Worm (Caenorhabditis elegans) whole organism, young adult: ENCODE data around the gene sri-33.
"Not testable (repeated sequence)": the region's sequence is repeated elsewhere in the genome, so short reads cannot be mapped to it uniquely, and the experiment has no call there.

ENCODE experiments used
- B0261.1 ChIP-seq: sonication (generic microtip); optimal IDR thresholded peaks from 2 replicates; lab custom pipeline; 2016; ENCODE audit warnings: mild to moderate bottlenecking, missing genetic modification characterization, moderate library complexity, missing compliant biosample characterization
- C17E4.6 ChIP-seq: fragments of 200-800 bp; sonication (Bioruptor generic); IDR thresholded peaks from 2 replicates; pipeline ENCODE4 v1.3.6; 2022; ENCODE audit warnings: missing genetic modification reagents, missing genetic modification characterization, missing compliant biosample characterization
- F10E7.11 ChIP-seq: sonication (generic microtip); optimal IDR thresholded peaks from 2 replicates; lab custom pipeline; 2017; ENCODE audit warnings: mild to moderate bottlenecking, missing genetic modification characterization, moderate library complexity, missing compliant biosample characterization
- F23B12.7 ChIP-seq: sonication (generic microtip); optimal IDR thresholded peaks from 2 replicates; lab custom pipeline; 2017; ENCODE audit warnings: missing genetic modification characterization, mild to moderate bottlenecking, missing compliant biosample characterization, antibody characterized with exemption, moderate library complexity; ENCODE audit not compliant: insufficient read depth
- F49E8.2 ChIP-seq: sonication (generic microtip); optimal IDR thresholded peaks from 3 replicates; lab custom pipeline; 2017; ENCODE audit warnings: missing genetic modification characterization, mild to moderate bottlenecking, missing compliant biosample characterization, antibody characterized with exemption, moderate library complexity; ENCODE audit not compliant: insufficient read depth
- F57A8.1 ChIP-seq: fragments of 200-800 bp; sonication (Bioruptor generic); optimal IDR thresholded peaks from 2 replicates; lab custom pipeline; 2018; ENCODE audit warnings: mild to moderate bottlenecking, missing genetic modification characterization, moderate library complexity, missing compliant biosample characterization
- Y95B8A.8 ChIP-seq: fragments of 200-800 bp; sonication (Bioruptor generic); IDR thresholded peaks from 2 replicates; pipeline ENCODE4 v1.3.6; 2022; ENCODE audit warnings: missing genetic modification reagents, missing genetic modification characterization, missing compliant biosample characterization
- athp-1 ChIP-seq: sonication (generic microtip); optimal IDR thresholded peaks from 2 replicates; lab custom pipeline; 2017; ENCODE audit warnings: mild to moderate bottlenecking, missing genetic modification characterization, missing compliant biosample characterization
- attf-3 ChIP-seq: fragments of 200-800 bp; sonication (Bioruptor generic); conservative IDR thresholded peaks from 2 replicates; pipeline ENCODE4 v1.3.6; 2022; ENCODE audit warnings: missing genetic modification reagents, missing genetic modification characterization, missing compliant biosample characterization
- attf-6 ChIP-seq: fragments of 200-800 bp; sonication (Bioruptor generic); IDR thresholded peaks from 2 replicates; pipeline ENCODE4 v1.3.6; 2022; ENCODE audit warnings: missing genetic modification reagents, missing genetic modification characterization, missing compliant biosample characterization
- bed-2 ChIP-seq: fragments of 200-800 bp; sonication (Bioruptor generic); IDR thresholded peaks from 2 replicates; pipeline ENCODE4 v1.3.6; 2022; ENCODE audit warnings: missing genetic modification reagents, missing genetic modification characterization, missing compliant biosample characterization
- cebp-2 ChIP-seq: fragments of 200-800 bp; sonication (Bioruptor generic); IDR thresholded peaks from 2 replicates; pipeline ENCODE4 v1.3.6; 2022; ENCODE audit warnings: missing genetic modification characterization, missing compliant biosample characterization
- ceh-100 ChIP-seq: fragments of 200-800 bp; sonication (Bioruptor generic); IDR thresholded peaks from 2 replicates; pipeline ENCODE4 v1.3.6; 2022; ENCODE audit warnings: missing genetic modification reagents, missing genetic modification characterization, missing compliant biosample characterization
- dox-1 ChIP-seq: fragments of 200-800 bp; sonication (Bioruptor generic); IDR thresholded peaks from 2 replicates; pipeline ENCODE4 v1.3.6; 2022; ENCODE audit warnings: missing genetic modification reagents, missing genetic modification characterization, missing compliant biosample characterization
- hlh-26 ChIP-seq: fragments of 200-800 bp; sonication (Bioruptor generic); conservative IDR thresholded peaks from 2 replicates; pipeline ENCODE4 v1.3.6; 2022; ENCODE audit warnings: missing genetic modification reagents, missing genetic modification characterization, missing compliant biosample characterization
- mes-4 ChIP-seq: sonication (generic microtip); optimal IDR thresholded peaks from 2 replicates; lab custom pipeline; 2016; ENCODE audit warnings: missing genotype, missing genetic modification characterization, missing compliant biosample characterization
- nhr-120 ChIP-seq: fragments of 200-800 bp; sonication (Bioruptor generic); IDR thresholded peaks from 2 replicates; pipeline ENCODE4 v1.3.6; 2022; ENCODE audit warnings: missing genetic modification characterization, missing compliant biosample characterization
- pbrm-1 ChIP-seq: fragments of 200-800 bp; sonication (Bioruptor generic); IDR thresholded peaks from 2 replicates; pipeline ENCODE4 v1.3.6; 2022; ENCODE audit warnings: missing genetic modification reagents, missing genetic modification characterization, missing compliant biosample characterization
- pha-4 ChIP-seq: fragments of 150-350 bp; sonication (generic microtip); optimal IDR thresholded peaks from 2 replicates; lab custom pipeline; 2014; ENCODE audit warnings: missing biosample characterization, missing genetic modification reagents, missing genetic modification characterization
- repo-1 ChIP-seq: sonication (generic microtip); optimal IDR thresholded peaks from 2 replicates; lab custom pipeline; 2017; ENCODE audit warnings: mild to moderate bottlenecking, missing genetic modification characterization, missing compliant biosample characterization
- rpc-1 ChIP-seq, 2 experiments: fragments of 150-350 bp in 1 of 2; sonication (generic microtip) in 1 of 2; optimal IDR thresholded peaks; 2 replicates each; lab custom pipeline; 2014 to 2018; ENCODE audit warnings: missing biosample characterization in 1 of 2, missing genetic modification characterization in 1 of 2, missing genetic modification reagents in 1 of 2, missing genotype in 1 of 2
- snpc-1.3 ChIP-seq: sonication (generic microtip); optimal IDR thresholded peaks from 2 replicates; lab custom pipeline; 2017; ENCODE audit warnings: missing genetic modification characterization, mild to moderate bottlenecking, missing compliant biosample characterization, antibody characterized with exemption, moderate library complexity, missing genotype, missing genetic modification reagents; ENCODE audit not compliant: insufficient read depth
- sptf-2 ChIP-seq: fragments of 200-800 bp; sonication (Bioruptor generic); optimal IDR thresholded peaks from 2 replicates; lab custom pipeline; 2018; ENCODE audit warnings: mild to moderate bottlenecking, missing genetic modification characterization, missing compliant biosample characterization
- tlf-1 ChIP-seq: fragments of 200-800 bp; sonication (Bioruptor generic); optimal IDR thresholded peaks from 2 replicates; lab custom pipeline; 2018; ENCODE audit warnings: mild to moderate bottlenecking, missing genetic modification characterization, missing compliant biosample characterization
- xnd-1 ChIP-seq: sonication (generic microtip); optimal IDR thresholded peaks from 2 replicates; lab custom pipeline; 2016; ENCODE audit warnings: missing genotype, missing genetic modification reagents, missing genetic modification characterization, missing compliant biosample characterization
- zim-3 ChIP-seq: sonication (generic microtip); optimal IDR thresholded peaks from 2 replicates; lab custom pipeline; 2017; ENCODE audit warnings: mild to moderate bottlenecking, missing genetic modification characterization, moderate library complexity, missing compliant biosample characterization
- ztf-25 ChIP-seq: fragments of 200-800 bp; sonication (Bioruptor generic); IDR thresholded peaks from 2 replicates; pipeline ENCODE4 v1.3.6; 2022; ENCODE audit warnings: missing genetic modification reagents, missing genetic modification characterization, missing compliant biosample characterization
- ztf-26 ChIP-seq: sonication (generic microtip); optimal IDR thresholded peaks from 2 replicates; lab custom pipeline; 2017; ENCODE audit warnings: missing genetic modification characterization, missing compliant biosample characterization
- ztf-3 ChIP-seq: fragments of 200-800 bp; sonication (Bioruptor generic); optimal IDR thresholded peaks from 2 replicates; lab custom pipeline; 2018; ENCODE audit warnings: mild to moderate bottlenecking, missing genetic modification characterization, missing compliant biosample characterization

Gene sri-33

DNA sequence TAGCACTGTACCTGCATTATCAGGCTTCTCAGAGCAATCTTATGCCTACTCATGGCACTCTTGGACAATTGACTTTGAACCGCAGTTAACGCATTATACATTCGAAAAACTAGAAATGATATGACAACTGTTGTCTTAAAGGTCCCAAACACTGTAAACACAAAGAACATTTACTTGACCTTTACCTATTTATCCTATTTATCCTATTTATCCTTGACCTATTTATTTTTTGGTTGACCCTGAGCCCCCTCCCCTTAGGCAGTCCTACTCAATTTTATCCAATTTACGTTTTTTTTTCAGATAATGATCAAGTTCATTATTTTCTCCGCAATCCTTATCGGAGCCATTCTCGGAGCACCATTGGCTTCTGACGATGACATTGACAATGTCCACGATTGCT, 5.0 kb downstream of the sri-33 start, which contains the start of the genes T10D4.14 and T10D4.19:
T10D4.14 (minus strand) TSS at position 101 of the 400 bp plus-strand sequence.
T10D4.19 (plus strand) TSS at position 304 of the 400 bp plus-strand sequence.
- TF ChIP-seq ztf-3 (no peak), attf-3 (no peak), hlh-26 (GFP tag; lab: Robert Waterston, UW) (no peak)
- TF ChIP-seq, all 124 proteins: peak for 0

DNA sequence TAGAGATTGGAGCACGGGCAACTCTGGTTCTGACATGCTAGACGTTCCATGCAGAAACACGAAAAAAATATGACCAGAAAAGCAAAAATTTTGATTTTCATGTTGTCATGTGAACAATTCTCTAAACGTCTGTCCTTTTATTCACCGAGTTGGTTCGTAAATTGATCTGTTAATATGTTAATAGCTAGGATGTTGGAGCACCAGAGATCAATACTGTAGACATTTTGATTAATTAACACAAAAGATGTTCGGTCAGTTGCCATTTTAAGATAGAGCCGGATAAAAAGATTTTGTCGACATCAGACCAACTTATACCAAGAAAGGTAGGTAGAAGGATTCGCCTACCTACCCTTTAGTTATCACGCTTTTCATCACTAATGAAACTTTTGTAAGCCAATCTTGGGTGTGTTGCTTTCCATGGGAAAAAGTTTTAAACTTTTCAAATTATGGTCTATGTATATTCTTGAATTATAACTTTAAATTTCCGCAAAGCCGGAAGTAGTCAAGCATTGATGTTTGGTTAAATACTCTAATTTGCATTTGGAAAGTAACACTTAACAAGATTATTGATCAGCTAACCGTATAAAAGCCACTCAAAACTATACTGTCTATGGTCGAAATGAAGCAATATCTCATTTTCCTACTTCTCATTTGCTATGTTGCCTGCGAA, 7.0 kb downstream of the sri-33 start, which contains the start of the genes T10D4.11 and T10D4.1:
T10D4.11 (minus strand) TSS at position 101 of the 670 bp plus-strand sequence.
T10D4.1 (plus strand) TSS at position 620 of the 670 bp plus-strand sequence.
- TF ChIP-seq bed-2 (GFP tag; lab: Robert Waterston, UW) (no peak), cebp-2 (GFP tag; lab: Robert Waterston, UW) (no peak)

DNA sequence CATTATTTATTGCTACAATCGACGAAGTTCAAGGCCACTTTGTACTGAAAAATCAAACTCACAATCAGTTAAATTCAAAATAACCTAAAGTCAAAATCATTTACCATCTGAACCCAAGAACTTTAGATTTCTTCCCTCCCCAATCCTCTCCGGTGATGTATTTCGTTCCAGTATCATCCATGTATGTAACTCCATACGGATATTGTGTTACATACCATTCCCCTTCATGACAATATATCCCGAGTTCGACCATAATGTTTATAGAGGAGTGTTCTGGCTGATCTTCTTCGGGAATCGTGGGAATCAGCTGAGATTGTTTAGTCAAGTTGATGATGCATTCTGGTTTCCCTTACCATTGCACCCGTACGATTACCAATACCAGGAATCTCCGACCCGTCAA, 8.2 kb downstream of the sri-33 start:
- TF ChIP-seq snpc-1.3 (tag; lab: Kevin White, UChicago) (no peak), F23B12.7 (tag; lab: Kevin White, UChicago) (no peak), pha-4 (tag; lab: Kevin White, UChicago) (no peak), C17E4.6 (GFP tag; lab: Robert Waterston, UW) (no peak), F10E7.11 (tag; lab: Kevin White, UChicago) (no peak), F49E8.2 (tag; lab: Kevin White, UChicago) (no peak), athp-1 (no peak), mes-4 (tag; lab: Kevin White, UChicago) (no peak), pbrm-1 (no peak), sptf-2 (GFP tag; lab: Kevin White, UChicago) (no peak), repo-1 (tag; lab: Kevin White, UChicago) (no peak), B0261.1 (tag; lab: Kevin White, UChicago) (no peak), Y95B8A.8 (GFP tag; lab: Robert Waterston, UW) (no peak), attf-6 (GFP tag; lab: Robert Waterston, UW) (no peak)
- TF ChIP-seq, all 124 proteins: peak for 0

DNA sequence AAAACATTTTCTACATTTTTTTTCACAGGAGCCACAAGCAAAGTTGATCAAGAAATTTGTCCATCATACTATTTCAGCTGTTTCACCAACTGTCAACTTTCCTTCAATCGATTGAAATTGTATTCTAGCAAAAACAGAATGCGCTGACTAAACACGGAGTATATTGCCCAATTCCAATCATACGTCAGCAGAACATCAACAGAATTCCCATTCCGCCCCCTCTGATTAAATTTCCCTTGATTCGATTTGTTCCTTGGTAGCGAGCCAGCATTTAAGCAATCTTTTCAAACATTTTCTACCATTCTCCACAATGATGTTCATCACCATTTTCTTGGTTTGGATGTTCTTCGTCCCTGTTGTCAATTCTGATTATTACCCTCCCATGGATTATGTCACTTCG, 10.8 kb downstream of the sri-33 start, which contains the start of gene T10D4.15:
T10D4.15 (plus strand) TSS at position 301 of the 400 bp plus-strand sequence.
- TF ChIP-seq ztf-25 (GFP tag; lab: Robert Waterston, UW) (no peak), rpc-1 (optimal IDR thresholded peaks at IDR 0.05; lab: Kevin White, UChicago) (no peak), rpc-1 (tag; optimal IDR thresholded peaks at IDR 0.05; lab: Kevin White, UChicago) (no peak), hlh-26 (GFP tag; lab: Robert Waterston, UW) (no peak), ztf-26 (no peak), ceh-100 (GFP tag; lab: Robert Waterston, UW) (no peak), dox-1 (GFP tag; lab: Robert Waterston, UW) (no peak), mes-4 (tag; lab: Kevin White, UChicago) (no peak), athp-1 (no peak), tlf-1 (no peak), pha-4 (tag; lab: Kevin White, UChicago) (no peak), nhr-120 (GFP tag; lab: Robert Waterston, UW) (no peak), zim-3 (tag; lab: Kevin White, UChicago) (no peak)
- TF ChIP-seq, all 124 proteins: peak for 0

DNA sequence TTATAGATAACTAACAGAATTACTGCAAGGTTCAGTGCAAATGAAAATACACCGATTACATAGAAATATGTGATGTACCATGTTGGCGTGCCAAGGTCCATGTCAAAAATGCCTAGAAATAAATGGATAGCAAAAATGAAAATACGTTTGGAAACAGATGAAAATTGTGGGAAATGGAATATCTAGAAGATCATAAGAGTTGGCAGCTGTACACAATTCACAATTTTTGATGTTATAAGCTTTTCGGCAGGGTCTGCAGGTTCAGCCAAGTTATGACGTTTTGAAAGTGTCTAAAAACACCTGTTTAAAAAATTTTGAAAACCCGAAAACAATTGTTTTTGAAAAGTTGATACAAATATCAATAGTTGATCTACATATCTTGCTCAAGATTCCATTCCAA, 12.1 kb downstream of the sri-33 start, which contains the start of gene sri-43:
sri-43 (minus strand) TSS at position 101 of the 400 bp plus-strand sequence.
- TF ChIP-seq B0261.1 (tag; lab: Kevin White, UChicago); xnd-1 (tag; lab: Kevin White, UChicago); F57A8.1 (GFP tag; lab: Kevin White, UChicago): not testable (repeated sequence)
